Fruit fly (Drosophila melanogaster): ENCODE measurements around the gene CG31300.

dm6 chr3R:25275276-25275675, 8.1 kb upstream of the CG31300 start:
- TF ChIP-seq Blimp-1 (GFP tag; optimal IDR thresholded peaks at IDR 0.05) = no peak
- no peak for TF ChIP-seq CG10669 (GFP tag; optimal IDR thresholded peaks at IDR 0.05)
- no peak for TF ChIP-seq lz (GFP tag; optimal IDR thresholded peaks at IDR 0.05)
- no peak for TF ChIP-seq Sox15 (GFP tag; optimal IDR thresholded peaks at IDR 0.05)

Measured in whole organism, prepupa.